Worm (Caenorhabditis elegans) whole organism, late embryonic: ENCODE data around the gene F09C6.15.

Source experiments
- F13H6.1 ChIP-seq: sonication (generic microtip); optimal IDR thresholded peaks from 2 replicates; lab custom pipeline; 2016; ENCODE audit warnings: missing genetic modification characterization, missing compliant biosample characterization
- ama-1 ChIP-seq: fragments of 150-350 bp; optimal IDR thresholded peaks from 2 replicates; lab custom pipeline; 2014
- ceh-19 ChIP-seq: fragments of 200-800 bp; sonication (Bioruptor generic); optimal IDR thresholded peaks from 2 replicates; lab custom pipeline; 2018; ENCODE audit warnings: mild to moderate bottlenecking, missing genetic modification characterization, missing compliant biosample characterization
- dmd-4 ChIP-seq: sonication (generic microtip); optimal IDR thresholded peaks from 2 replicates; lab custom pipeline; 2016; ENCODE audit warnings: borderline replicate concordance, missing genetic modification characterization, missing compliant biosample characterization
- elt-2 ChIP-seq: sonication (generic microtip); optimal IDR thresholded peaks from 2 replicates; lab custom pipeline; 2016; ENCODE audit warnings: missing genetic modification reagents, missing genetic modification characterization, missing compliant biosample characterization
- fax-1 ChIP-seq: sonication (generic microtip); optimal IDR thresholded peaks from 2 replicates; lab custom pipeline; 2016; ENCODE audit warnings: missing genotype, missing genetic modification characterization, missing compliant biosample characterization
- fkh-10 ChIP-seq: fragments of 150-350 bp; optimal IDR thresholded peaks from 2 replicates; lab custom pipeline; 2014; ENCODE audit warnings: missing biosample characterization, missing genetic modification reagents, missing genetic modification characterization
- hlh-13 ChIP-seq: fragments of 200-800 bp; sonication (Bioruptor generic); optimal IDR thresholded peaks from 2 replicates; lab custom pipeline; 2018; ENCODE audit warnings: mild to moderate bottlenecking, missing genetic modification characterization, missing compliant biosample characterization
- hlh-15 ChIP-seq: sonication (generic microtip); optimal IDR thresholded peaks from 2 replicates; lab custom pipeline; 2016; ENCODE audit warnings: missing genetic modification characterization, missing compliant biosample characterization
- nhr-11 ChIP-seq: fragments of 150-350 bp; optimal IDR thresholded peaks from 2 replicates; lab custom pipeline; 2014; ENCODE audit warnings: missing biosample characterization, missing genetic modification characterization
- pax-1 ChIP-seq: fragments of 150-350 bp; optimal IDR thresholded peaks from 2 replicates; lab custom pipeline; 2014; ENCODE audit warnings: missing biosample characterization, missing genetic modification characterization
- tbx-2 ChIP-seq: sonication (generic microtip); optimal IDR thresholded peaks from 2 replicates; lab custom pipeline; 2016; ENCODE audit warnings: missing genetic modification characterization, missing compliant biosample characterization
- unc-55 ChIP-seq: sonication (generic microtip); optimal IDR thresholded peaks from 2 replicates; lab custom pipeline; 2017; ENCODE audit warnings: missing biosample characterization, missing genetic modification reagents, missing genetic modification characterization

DNA sequence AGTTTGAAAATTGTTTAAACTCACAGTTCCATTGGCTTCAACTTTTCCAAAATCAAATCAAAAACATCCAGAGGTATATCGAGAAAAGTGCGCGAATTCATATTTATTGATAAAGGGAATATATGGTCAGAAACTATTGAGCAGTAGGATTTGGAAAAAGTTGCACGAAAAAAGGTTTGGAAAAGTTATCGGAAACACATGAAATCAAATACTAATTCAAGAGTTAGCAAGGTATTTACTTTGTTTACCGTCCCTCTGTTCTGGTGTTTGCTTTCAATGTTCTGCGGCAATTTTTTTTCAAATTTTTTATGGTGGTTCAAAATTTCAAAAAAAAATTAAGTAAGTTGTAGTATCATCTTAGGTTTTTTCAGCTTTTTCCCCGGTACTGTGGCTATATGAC lies 5.8 kb downstream of the F09C6.15 start, which contains the start of gene fbxa-45:
- no peak for TF ChIP-seq F13H6.1 (tag; lab: Kevin White, UChicago)
- no peak for TF ChIP-seq hlh-13 (GFP tag; lab: Kevin White, UChicago)
- no peak for TF ChIP-seq dmd-4
- TF ChIP-seq hlh-15 (tag; lab: Kevin White, UChicago) = no peak
- no peak for TF ChIP-seq ceh-19
- TF ChIP-seq pax-1 = no peak
- no peak for TF ChIP-seq fkh-10 (GFP tag; lab: Kevin White, UChicago)
- no peak for TF ChIP-seq elt-2 (tag; lab: Kevin White, UChicago)
- TF ChIP-seq ama-1 (lab: Kevin White, UChicago) = no peak
- TF ChIP-seq fax-1 = no peak
- no peak for TF ChIP-seq nhr-11
- no peak for TF ChIP-seq unc-55 (GFP tag; lab: Kevin White, UChicago)
- no peak for TF ChIP-seq tbx-2
